Worm (Caenorhabditis elegans) whole organism, L2 larva: Measurements from ENCODE around the gene clec-33.

Experiments
- C34F6.9 ChIP-seq: fragments of 150-350 bp; optimal IDR thresholded peaks from 2 replicates; lab custom pipeline; 2014; ENCODE audit warnings: missing biosample characterization, missing genetic modification characterization
- F13H6.1 ChIP-seq: sonication (generic microtip); optimal IDR thresholded peaks from 2 replicates; lab custom pipeline; 2016; ENCODE audit warnings: missing genetic modification characterization, missing compliant biosample characterization
- R02D3.7 ChIP-seq: fragments of 150-350 bp; optimal IDR thresholded peaks from 2 replicates; lab custom pipeline; 2014; ENCODE audit warnings: missing biosample characterization, missing genetic modification characterization
- Y55F3AM.14 ChIP-seq: fragments of 200-800 bp; sonication (Bioruptor generic); optimal IDR thresholded peaks from 2 replicates; lab custom pipeline; 2018; ENCODE audit warnings: mild to moderate bottlenecking, missing genetic modification characterization, missing compliant biosample characterization
- ZK546.5 ChIP-seq: sonication (generic microtip); optimal IDR thresholded peaks from 2 replicates; lab custom pipeline; 2017; ENCODE audit warnings: missing biosample characterization, missing genetic modification characterization
- aly-2 ChIP-seq: fragments of 150-350 bp; optimal IDR thresholded peaks from 2 replicates; lab custom pipeline; 2014; ENCODE audit warnings: missing biosample characterization, missing genetic modification characterization
- blmp-1 ChIP-seq: sonication (generic microtip); optimal IDR thresholded peaks from 2 replicates; lab custom pipeline; 2017; ENCODE audit warnings: missing genetic modification characterization, mild to moderate bottlenecking, missing compliant biosample characterization, antibody characterized with exemption, moderate library complexity; ENCODE audit not compliant: insufficient read depth
- ceh-82 ChIP-seq: fragments of 150-350 bp; optimal IDR thresholded peaks from 2 replicates; lab custom pipeline; 2014; ENCODE audit warnings: missing biosample characterization, missing genetic modification characterization
- crh-2 ChIP-seq: sonication (generic microtip); optimal IDR thresholded peaks from 2 replicates; lab custom pipeline; 2017; ENCODE audit warnings: missing biosample characterization, missing genetic modification characterization
- lin-11 ChIP-seq: fragments of 150-350 bp; sonication (generic microtip); optimal IDR thresholded peaks from 2 replicates; lab custom pipeline; 2014; ENCODE audit warnings: missing biosample characterization, missing genetic modification characterization, inconsistent platforms, mixed read lengths
- lin-13 ChIP-seq: fragments of 150-350 bp; optimal IDR thresholded peaks from 2 replicates; lab custom pipeline; 2014; ENCODE audit warnings: missing biosample characterization, missing genetic modification reagents, missing genetic modification characterization
- mbf-1 ChIP-seq: sonication (generic microtip); optimal IDR thresholded peaks from 2 replicates; lab custom pipeline; 2017; ENCODE audit warnings: missing biosample characterization, missing genetic modification characterization
- mdl-1 ChIP-seq, 2 experiments: fragments of 150-350 bp in 1 of 2; sonication (generic microtip) in 1 of 2; optimal IDR thresholded peaks; 2 replicates each; lab custom pipeline; 2017; ENCODE audit warnings: missing biosample characterization in 2 of 2, missing genetic modification characterization in 2 of 2
- nhr-10 ChIP-seq: sonication (generic microtip); optimal IDR thresholded peaks from 2 replicates; lab custom pipeline; 2017; ENCODE audit warnings: missing biosample characterization, missing genetic modification characterization
- nhr-11 ChIP-seq: fragments of 150-350 bp; optimal IDR thresholded peaks from 2 replicates; lab custom pipeline; 2014; ENCODE audit warnings: missing biosample characterization, missing genetic modification characterization
- nhr-12 ChIP-seq: fragments of 150-350 bp; optimal IDR thresholded peaks from 2 replicates; lab custom pipeline; 2014; ENCODE audit warnings: missing biosample characterization, missing genetic modification characterization
- nhr-129 ChIP-seq: fragments of 150-350 bp; optimal IDR thresholded peaks from 2 replicates; lab custom pipeline; 2014; ENCODE audit warnings: missing biosample characterization, missing genetic modification characterization
- nhr-21 ChIP-seq: fragments of 150-350 bp; optimal IDR thresholded peaks from 2 replicates; lab custom pipeline; 2014; ENCODE audit warnings: missing biosample characterization, missing genetic modification characterization
- nhr-23 ChIP-seq: fragments of 150-350 bp; optimal IDR thresholded peaks from 2 replicates; lab custom pipeline; 2014; ENCODE audit warnings: missing biosample characterization, missing genetic modification reagents, missing genetic modification characterization
- nhr-237 ChIP-seq: fragments of 150-350 bp; optimal IDR thresholded peaks from 2 replicates; lab custom pipeline; 2014; ENCODE audit warnings: missing biosample characterization, missing genetic modification characterization
- nhr-25 ChIP-seq: fragments of 150-350 bp; sonication (generic microtip); optimal IDR thresholded peaks from 3 replicates; lab custom pipeline; 2014; ENCODE audit warnings: missing biosample characterization, missing genetic modification characterization
- nhr-6 ChIP-seq: fragments of 150-350 bp; optimal IDR thresholded peaks from 2 replicates; lab custom pipeline; 2014; ENCODE audit warnings: missing biosample characterization, missing genetic modification characterization
- peb-1 ChIP-seq: fragments of 150-350 bp; optimal IDR thresholded peaks from 2 replicates; lab custom pipeline; 2014; ENCODE audit warnings: missing biosample characterization, missing genetic modification characterization
- sem-4 ChIP-seq: fragments of 150-350 bp; optimal IDR thresholded peaks from 2 replicates; lab custom pipeline; 2014; ENCODE audit warnings: missing biosample characterization, missing genetic modification reagents, missing genetic modification characterization
- skn-1 ChIP-seq: sonication (generic microtip); optimal IDR thresholded peaks from 2 replicates; lab custom pipeline; 2017; ENCODE audit warnings: missing biosample characterization, missing genetic modification characterization
- sma-3 ChIP-seq: sonication (generic microtip); optimal IDR thresholded peaks from 2 replicates; lab custom pipeline; 2016; ENCODE audit warnings: missing genetic modification reagents, missing genetic modification characterization, missing compliant biosample characterization
- sma-9 ChIP-seq, 2 experiments: fragments of 150-350 bp in 1 of 2; sonication (generic microtip) in 1 of 2; optimal IDR thresholded peaks; 2 replicates each; lab custom pipeline; 2014 to 2016; ENCODE audit warnings: missing genetic modification characterization in 2 of 2, mild to moderate bottlenecking in 1 of 2, missing biosample characterization in 1 of 2, missing compliant biosample characterization in 1 of 2, missing genetic modification reagents in 1 of 2, moderate library complexity in 1 of 2
- snpc-4 ChIP-seq: fragments of 150-350 bp; optimal IDR thresholded peaks from 2 replicates; lab custom pipeline; 2014; ENCODE audit warnings: missing biosample characterization, missing genetic modification characterization
- unc-39 ChIP-seq: fragments of 150-350 bp; optimal IDR thresholded peaks from 2 replicates; lab custom pipeline; 2014; ENCODE audit warnings: missing biosample characterization, missing genetic modification characterization
- unc-55 ChIP-seq: fragments of 150-350 bp; sonication (generic microtip); optimal IDR thresholded peaks from 3 replicates; lab custom pipeline; 2014; ENCODE audit warnings: missing biosample characterization, missing genetic modification reagents, missing genetic modification characterization
- zag-1 ChIP-seq: fragments of 150-350 bp; optimal IDR thresholded peaks from 2 replicates; lab custom pipeline; 2014; ENCODE audit warnings: missing biosample characterization, missing genetic modification characterization
- ztf-11 ChIP-seq: sonication (generic microtip); optimal IDR thresholded peaks from 2 replicates; lab custom pipeline; 2017; ENCODE audit warnings: missing biosample characterization, missing genetic modification characterization

Gene clec-33

DNA sequence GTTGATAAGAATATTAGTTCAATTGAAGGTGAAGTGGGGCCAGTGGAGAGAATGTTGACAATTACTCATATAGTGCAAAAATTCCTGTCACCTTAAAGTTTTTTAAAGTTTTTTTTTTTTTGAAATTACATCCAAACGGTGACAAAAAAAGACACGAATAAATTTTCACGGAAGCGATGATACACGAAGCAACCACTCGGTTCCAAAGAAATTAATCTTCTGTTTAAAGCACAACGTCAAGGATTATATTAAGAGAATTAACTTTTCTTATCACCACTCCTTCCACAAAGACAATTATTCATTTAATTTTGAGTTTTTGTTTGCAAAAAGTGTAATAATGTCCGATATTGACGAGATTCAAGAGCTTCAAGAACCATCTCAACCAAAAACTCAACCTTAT lies 4.2 kb downstream of the clec-33 start, which contains the start of gene clec-28:
Gene clec-28 (plus strand): TSS at position 301 of the 400 bp plus-strand sequence.
- TF ChIP-seq nhr-12 (tag; lab: Kevin White, UChicago) (no peak), nhr-10 (no peak), ceh-82 (no peak), aly-2 (tag; lab: Kevin White, UChicago) (no peak), snpc-4 (no peak), mbf-1 (tag; lab: Kevin White, UChicago) (no peak), nhr-237 (no peak), nhr-129 (tag; lab: Kevin White, UChicago) (no peak)
- TF ChIP-seq, all 48 proteins: peak for 0

ce11 chrV:16861719-16862118 lies 7.9 kb downstream of the clec-33 start, which contains the start of the genes clec-32 and clec-24:
TSS of gene clec-32 (minus strand) at chrV:16861819.
TSS of gene clec-24 (plus strand) at chrV:16862012.
- TF ChIP-seq lin-11 (tag; lab: Kevin White, UChicago) (no peak), blmp-1 (tag; lab: Kevin White, UChicago) (no peak), unc-55 (no peak), aly-2 (tag; lab: Kevin White, UChicago) (no peak), nhr-23 (tag; lab: Kevin White, UChicago) (no peak)
- TF ChIP-seq, all 48 proteins: peak for 0

ce11 chrV:16857977-16858479 lies 11.6 kb downstream of the clec-33 start, which contains the start of the genes clec-31 and clec-22:
TSS of gene clec-31 (minus strand) at chrV:16858077.
TSS of gene clec-22 (plus strand) at chrV:16858429.
- no peak for TF ChIP-seq nhr-6 (tag; lab: Kevin White, UChicago)
- TF ChIP-seq unc-39 (tag; lab: Kevin White, UChicago), result no peak
- TF ChIP-seq nhr-23 (tag; lab: Kevin White, UChicago), result no peak
- no peak for TF ChIP-seq zag-1 (tag; lab: Kevin White, UChicago)
- TF ChIP-seq skn-1, result no peak
- no peak for TF ChIP-seq nhr-21 (tag; lab: Kevin White, UChicago)
- TF ChIP-seq lin-11 (tag; lab: Kevin White, UChicago), result no peak
- TF ChIP-seq sem-4 (tag; lab: Kevin White, UChicago), result no peak
- TF ChIP-seq peb-1 (tag; lab: Kevin White, UChicago), result no peak
- TF ChIP-seq mdl-1 (tag; optimal IDR thresholded peaks at IDR 0.05; lab: Kevin White, UChicago), result no peak
- no peak for TF ChIP-seq ceh-82
- TF ChIP-seq F13H6.1, result no peak
- TF ChIP-seq C34F6.9, result no peak
- TF ChIP-seq sma-3 (GFP tag; lab: Kevin White, UChicago), result no peak
- TF ChIP-seq sma-9 (GFP tag; optimal IDR thresholded peaks at IDR 0.05; lab: Kevin White, UChicago), result no peak
- TF ChIP-seq sma-9 (tag; optimal IDR thresholded peaks at IDR 0.05; lab: Kevin White, UChicago), result no peak

- no peak for TF ChIP-seq Y55F3AM.14 (GFP tag; lab: Kevin White, UChicago)
- TF ChIP-seq nhr-25, result no peak
- no peak for TF ChIP-seq R02D3.7 (tag; lab: Kevin White, UChicago)
- no peak for TF ChIP-seq ztf-11
- TF ChIP-seq lin-13 (GFP tag; lab: Kevin White, UChicago), result no peak
- TF ChIP-seq unc-39 (tag; lab: Kevin White, UChicago), result no peak
- TF ChIP-seq nhr-23 (tag; lab: Kevin White, UChicago), result no peak
- no peak for TF ChIP-seq nhr-129 (tag; lab: Kevin White, UChicago)
- no peak for TF ChIP-seq blmp-1 (tag; lab: Kevin White, UChicago)
- TF ChIP-seq nhr-11 (tag; lab: Kevin White, UChicago), result no peak
Measured at ce11 chrV:16853956-16854683, 15.5 kb downstream of the clec-33 start, which contains the start of the genes clec-35 and clec-27. TSS of gene clec-35 (minus strand) at chrV:16854056. TSS of gene clec-27 (plus strand) at chrV:16854633.

ce11 chrV:16852002-16852401 lies 17.6 kb downstream of the clec-33 start, which contains the start of gene clec-37:
TSS of gene clec-37 (minus strand) at chrV:16852102.
- TF ChIP-seq Y55F3AM.14 (GFP tag; lab: Kevin White, UChicago) (no peak), nhr-21 (tag; lab: Kevin White, UChicago) (no peak), ztf-11 (no peak), peb-1 (tag; lab: Kevin White, UChicago) (no peak), sem-4 (tag; lab: Kevin White, UChicago) (no peak), snpc-4 (no peak), aly-2 (tag; lab: Kevin White, UChicago) (no peak), C34F6.9 (no peak), mbf-1 (tag; lab: Kevin White, UChicago) (no peak), crh-2 (tag; lab: Kevin White, UChicago) (no peak), ZK546.5 (tag; lab: Kevin White, UChicago) (no peak), nhr-10 (no peak)
- TF ChIP-seq, all 48 proteins: peak for 0
